Fruit fly (Drosophila melanogaster) whole organism, pupa: ENCODE measurements around the gene CG43115.

Experiments used
- CG10348 ChIP-seq: fragments of 200-800 bp; sonication (Bioruptor generic); IDR thresholded peaks from 2 replicates; pipeline ENCODE4 v1.3.6; 2022; ENCODE audit warnings: missing biosample characterization, missing genetic modification characterization
- CG12605 ChIP-seq: fragments of 200-800 bp; sonication (Bioruptor generic); IDR thresholded peaks from 2 replicates; pipeline ENCODE4 v1.3.6; 2022; ENCODE audit warnings: missing biosample characterization, missing genetic modification characterization
- CG13204 ChIP-seq: fragments of 200-800 bp; sonication (Bioruptor generic); optimal IDR thresholded peaks from 2 replicates; lab custom pipeline; 2018; ENCODE audit warnings: missing biosample characterization, mild to moderate bottlenecking, missing genetic modification characterization, moderate library complexity
- CG14655 ChIP-seq: fragments of 200-800 bp; sonication (Bioruptor generic); optimal IDR thresholded peaks from 3 replicates; lab custom pipeline; 2017; ENCODE audit warnings: mild to moderate bottlenecking, missing biosample characterization, missing genetic modification reagents, missing genetic modification characterization
- CG15710 ChIP-seq: fragments of 200-800 bp; sonication (Bioruptor generic); optimal IDR thresholded peaks from 2 replicates; lab custom pipeline; 2018; ENCODE audit warnings: missing biosample characterization, mild to moderate bottlenecking, missing genetic modification characterization, moderate library complexity
- CG17806 ChIP-seq: fragments of 200-800 bp; sonication (Bioruptor generic); optimal IDR thresholded peaks from 2 replicates; lab custom pipeline; 2018; ENCODE audit warnings: missing biosample characterization, mild to moderate bottlenecking, missing genetic modification characterization, moderate library complexity
- CG32121 ChIP-seq: fragments of 200-800 bp; sonication (Bioruptor generic); IDR thresholded peaks from 2 replicates; pipeline ENCODE4 v1.3.6; 2022; ENCODE audit warnings: missing biosample characterization, missing genetic modification characterization
- CG34367 ChIP-seq: fragments of 200-800 bp; sonication (Bioruptor generic); optimal IDR thresholded peaks from 2 replicates; lab custom pipeline; 2018; ENCODE audit warnings: missing biosample characterization, mild to moderate bottlenecking, missing genetic modification characterization
- CG4496 ChIP-seq: fragments of 200-800 bp; sonication (Bioruptor generic); IDR thresholded peaks from 3 replicates; pipeline ENCODE4 v1.3.6; 2022; ENCODE audit warnings: missing biosample characterization, missing genetic modification characterization
- CG8159 ChIP-seq: fragments of 200-800 bp; sonication (Bioruptor generic); optimal IDR thresholded peaks from 3 replicates; lab custom pipeline; 2018; ENCODE audit warnings: missing biosample characterization, mild to moderate bottlenecking, missing genetic modification characterization, moderate library complexity
- CG8301 ChIP-seq: fragments of 200-800 bp; sonication (Bioruptor generic); optimal IDR thresholded peaks from 2 replicates; lab custom pipeline; 2018; ENCODE audit warnings: missing biosample characterization, mild to moderate bottlenecking, missing genetic modification characterization
- CG9948 ChIP-seq: fragments of 200-800 bp; sonication (Bioruptor generic); optimal IDR thresholded peaks from 2 replicates; lab custom pipeline; 2018; ENCODE audit warnings: missing biosample characterization, mild to moderate bottlenecking, missing genetic modification characterization, moderate library complexity
- D1 ChIP-seq: fragments of 200-800 bp; sonication (Bioruptor generic); optimal IDR thresholded peaks from 2 replicates; lab custom pipeline; 2018; ENCODE audit warnings: missing biosample characterization, mild to moderate bottlenecking, missing genetic modification characterization, moderate library complexity
- EcR ChIP-seq: fragments of 200-800 bp; sonication (Bioruptor generic); optimal IDR thresholded peaks from 3 replicates; lab custom pipeline; 2019; ENCODE audit warnings: missing biosample characterization, missing genetic modification characterization, mild to moderate bottlenecking, moderate library complexity, missing genetic modification reagents
- Ets98B ChIP-seq: fragments of 200-800 bp; sonication (Bioruptor generic); IDR thresholded peaks from 2 replicates; pipeline ENCODE4 v1.3.6; 2022; ENCODE audit warnings: missing biosample characterization, missing genetic modification characterization
- Pif1A ChIP-seq: fragments of 200-800 bp; sonication (Bioruptor generic); optimal IDR thresholded peaks from 3 replicates; lab custom pipeline; 2016; ENCODE audit warnings: missing biosample characterization, missing genetic modification characterization
- Pif1B ChIP-seq: fragments of 200-800 bp; sonication (Bioruptor generic); optimal IDR thresholded peaks from 3 replicates; lab custom pipeline; 2016; ENCODE audit warnings: missing biosample characterization, missing genetic modification characterization
- Snoo ChIP-seq: fragments of 200-800 bp; sonication (Bioruptor generic); optimal IDR thresholded peaks from 3 replicates; lab custom pipeline; 2017; ENCODE audit warnings: missing biosample characterization, mild to moderate bottlenecking, missing genetic modification characterization, inconsistent platforms
- fd96Ca ChIP-seq: fragments of 200-800 bp; sonication (Bioruptor generic); IDR thresholded peaks from 3 replicates; pipeline ENCODE4 v1.3.6; 2022; ENCODE audit warnings: missing biosample characterization, missing genetic modification characterization
- gl ChIP-seq: fragments of 200-800 bp; sonication (Bioruptor generic); optimal IDR thresholded peaks from 2 replicates; lab custom pipeline; 2018; ENCODE audit warnings: missing biosample characterization, mild to moderate bottlenecking, missing genetic modification characterization
- rn ChIP-seq: fragments of 200-800 bp; sonication (Bioruptor generic); IDR thresholded peaks from 2 replicates; pipeline ENCODE4 v1.3.6; 2022; ENCODE audit warnings: missing biosample characterization, missing genetic modification characterization

CG43115 gene

DNA sequence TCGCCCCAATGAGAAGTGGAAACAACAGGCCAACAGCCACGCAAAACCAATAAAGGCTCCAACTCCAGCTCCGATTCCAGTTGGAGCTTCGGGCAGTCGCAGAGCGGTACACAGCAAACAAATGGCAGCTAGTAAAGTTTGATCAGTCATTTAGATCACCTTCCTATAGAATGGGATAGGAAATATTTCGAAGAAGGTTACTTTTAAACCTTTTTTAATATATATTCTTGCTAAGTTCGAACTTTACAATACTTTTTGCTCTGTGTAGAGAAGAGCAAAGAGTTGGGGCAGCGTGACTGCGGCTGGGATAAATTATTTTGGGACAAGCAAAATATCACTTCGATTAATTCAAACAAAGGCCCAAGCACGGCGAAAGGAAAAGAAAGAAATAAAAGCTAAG lies 46.0 kb downstream of the CG43115 start:
- no peak for TF ChIP-seq rn (GFP tag; lab: Robert Waterston, UW)
- peak; percentile 47 for TF ChIP-seq gl (tag; lab: Kevin White, UChicago)
- peak; percentile 68 for TF ChIP-seq CG17806 (tag; lab: Kevin White, UChicago)
- peak; percentile 62; the same call in 2 of the 3 replicates for TF ChIP-seq CG4496 (GFP tag; lab: Robert Waterston, UW)
- peak; percentile 78 for TF ChIP-seq CG15710 (tag; lab: Kevin White, UChicago)
- peak; percentile 63; the same call in 1 of the 3 replicates for TF ChIP-seq fd96Ca (GFP tag; lab: Robert Waterston, UW)
- peak; percentile 56 for TF ChIP-seq CG9948 (tag; lab: Kevin White, UChicago)
- no peak for TF ChIP-seq D1
- TF ChIP-seq Snoo (tag; lab: Kevin White, UChicago), result peak; percentile 78
- TF ChIP-seq CG8159 (tag; lab: Kevin White, UChicago), result peak; percentile 82
- TF ChIP-seq EcR (GFP tag; lab: Kevin White, UChicago), result peak; percentile 26
- peak; percentile 68 for TF ChIP-seq Pif1B (GFP tag; lab: Kevin White, UChicago)
- TF ChIP-seq CG14655 (GFP tag; lab: Kevin White, UChicago), result peak; percentile 66
- peak; percentile 27 for TF ChIP-seq CG13204 (GFP tag; lab: Kevin White, UChicago)
- TF ChIP-seq CG34367 (tag; lab: Kevin White, UChicago), result peak; percentile 64
- TF ChIP-seq CG8301, result peak; percentile 48
- peak; percentile 84 for TF ChIP-seq Pif1A (GFP tag; lab: Kevin White, UChicago)
- no peak for TF ChIP-seq CG10348 (GFP tag; lab: Robert Waterston, UW)
- 0 out of 2 replicates have a peak, but pooled peaks have one; percentile 13 for TF ChIP-seq CG12605 (GFP tag; lab: Robert Waterston, UW)
- peak; percentile 63; the same call in 1 of the 2 replicates for TF ChIP-seq Ets98B (GFP tag; lab: Robert Waterston, UW)
- no peak for TF ChIP-seq CG32121 (GFP tag; lab: Robert Waterston, UW)
